Worm (Caenorhabditis elegans): ENCODE results near the gene odr-1.
A peak's percentile ranks its signal among the peaks of the same experiment; 100 is the strongest.

odr-1 gene

ce11 chrX:13596003-13596767 is 45.4 kb upstream of the odr-1 start, which contains the start of gene F54B11.5:
Gene F54B11.5, minus strand, starts transcription at chrX:13596068.
- TF ChIP-seq tbx-7 (tag; optimal IDR thresholded peaks at IDR 0.05) (no peak), mec-3 (tag; optimal IDR thresholded peaks at IDR 0.05; ENCODE audit: borderline replicate concordance) (no peak), che-1 (tag; optimal IDR thresholded peaks at IDR 0.05) (no peak), ceh-48 (tag; optimal IDR thresholded peaks at IDR 0.05) (no peak), ceh-22 (tag; optimal IDR thresholded peaks at IDR 0.05) (no peak), ref-2 (tag; optimal IDR thresholded peaks at IDR 0.05) (no peak), unc-55 (GFP tag; optimal IDR thresholded peaks at IDR 0.05) (peak; percentile 59), nhr-232 (tag; optimal IDR thresholded peaks at IDR 0.05) (no peak), ztf-16 (tag; optimal IDR thresholded peaks at IDR 0.05) (no peak), hlh-30 (tag; optimal IDR thresholded peaks at IDR 0.05; ENCODE audit: insufficient read depth) (peak; percentile 87), ceh-6 (GFP tag; optimal IDR thresholded peaks at IDR 0.05) (no peak), unc-42 (tag; optimal IDR thresholded peaks at IDR 0.05) (peak; percentile 33), sox-4 (tag; optimal IDR thresholded peaks at IDR 0.05) (no peak), fax-1 (tag; optimal IDR thresholded peaks at IDR 0.05) (no peak), lim-6 (tag; optimal IDR thresholded peaks at IDR 0.05) (no peak), hlh-15 (tag; optimal IDR thresholded peaks at IDR 0.05) (no peak), pax-1 (tag; optimal IDR thresholded peaks at IDR 0.05) (no peak), gmeb-2 (tag; optimal IDR thresholded peaks at IDR 0.05) (no peak), ttx-3 (tag; optimal IDR thresholded peaks at IDR 0.05) (no peak), pag-3 (tag; optimal IDR thresholded peaks at IDR 0.05; ENCODE audit: borderline replicate concordance) (no peak), C08G9.2 (tag; optimal IDR thresholded peaks at IDR 0.05) (no peak), syd-9 (tag; optimal IDR thresholded peaks at IDR 0.05) (no peak), fkh-10 (GFP tag; optimal IDR thresholded peaks at IDR 0.05) (no peak), ceh-30 (tag; optimal IDR thresholded peaks at IDR 0.05) (no peak), hlh-6 (tag; optimal IDR thresholded peaks at IDR 0.05) (no peak), pat-9 (tag; optimal IDR thresholded peaks at IDR 0.05) (no peak), sdc-2 (tag; optimal IDR thresholded peaks at IDR 0.05) (no peak), nfya-1 (tag; optimal IDR thresholded peaks at IDR 0.05) (peak; percentile 29), elt-2 (tag; optimal IDR thresholded peaks at IDR 0.05) (peak; percentile 46), tbx-2 (tag; optimal IDR thresholded peaks at IDR 0.05) (peak; percentile 22), fkh-6 (tag; optimal IDR thresholded peaks at IDR 0.05) (no peak), ceh-24 (tag; optimal IDR thresholded peaks at IDR 0.05) (no peak), ceh-9 (tag; optimal IDR thresholded peaks at IDR 0.05) (no peak), rnt-1 (tag; optimal IDR thresholded peaks at IDR 0.05) (no peak)

- no peak for TF ChIP-seq nfya-1 (tag; optimal IDR thresholded peaks at IDR 0.05)
- TF ChIP-seq zip-5 (tag; optimal IDR thresholded peaks at IDR 0.05), result no peak
- no peak for TF ChIP-seq unc-86 (tag; optimal IDR thresholded peaks at IDR 0.05)
- no peak for TF ChIP-seq ceh-9 (tag; optimal IDR thresholded peaks at IDR 0.05)
- TF ChIP-seq che-1 (tag; optimal IDR thresholded peaks at IDR 0.05), result no peak
- TF ChIP-seq ceh-14 (tag; optimal IDR thresholded peaks at IDR 0.05), result no peak
- no peak for TF ChIP-seq Y22D7AL.16 (tag; optimal IDR thresholded peaks at IDR 0.05)
- no peak for TF ChIP-seq hlh-8 (tag; optimal IDR thresholded peaks at IDR 0.05)
- TF ChIP-seq ttx-3 (tag; optimal IDR thresholded peaks at IDR 0.05), result no peak
- no peak for TF ChIP-seq pqm-1 (tag; optimal IDR thresholded peaks at IDR 0.05)
- no peak for TF ChIP-seq ceh-30 (tag; optimal IDR thresholded peaks at IDR 0.05)
- TF ChIP-seq dmd-4 (tag; optimal IDR thresholded peaks at IDR 0.05; ENCODE audit: borderline replicate concordance), result no peak
- no peak for TF ChIP-seq sdc-2 (tag; optimal IDR thresholded peaks at IDR 0.05)
- no peak for TF ChIP-seq fax-1 (tag; optimal IDR thresholded peaks at IDR 0.05)
- no peak for TF ChIP-seq pha-2 (tag; optimal IDR thresholded peaks at IDR 0.05)
- no peak for TF ChIP-seq gmeb-2 (tag; optimal IDR thresholded peaks at IDR 0.05)
- TF ChIP-seq unc-3 (GFP tag; conservative IDR thresholded peaks at IDR 0.05), result no peak
- TF ChIP-seq unc-3 (tag; optimal IDR thresholded peaks at IDR 0.05), result no peak
- no peak for TF ChIP-seq ceh-31 (tag; optimal IDR thresholded peaks at IDR 0.05)
- no peak for TF ChIP-seq ets-4 (tag; optimal IDR thresholded peaks at IDR 0.05)
Measured at ce11 chrX:13592367-13592766, 41.6 kb upstream of the odr-1 start, which contains the start of gene F54B11.4. Gene F54B11.4, plus strand, starts transcription at chrX:13592667.

Data from whole organism, late embryonic.